Worm (Caenorhabditis elegans): ENCODE data around the gene Y73F8A.20.
A peak's percentile ranks its signal among the peaks of the same experiment; 100 is the strongest.

Y73F8A.20 gene

ce11 chrIV:15391549-15391948 lies 13.3 kb downstream of the Y73F8A.20 start:
- peak; percentile 14 for TF ChIP-seq elt-2 (tag; optimal IDR thresholded peaks at IDR 0.05)
- TF ChIP-seq ama-1 (optimal IDR thresholded peaks at IDR 0.05), result no peak

ce11 chrIV:15393186-15393585 lies 14.9 kb downstream of the Y73F8A.20 start:
- TF ChIP-seq elt-2 (tag; optimal IDR thresholded peaks at IDR 0.05) (peak; percentile 83), pqm-1 (tag; optimal IDR thresholded peaks at IDR 0.05) (peak; percentile 87), nhr-237 (tag; optimal IDR thresholded peaks at IDR 0.05) (no peak), jun-1 (tag; optimal IDR thresholded peaks at IDR 0.05) (peak; percentile 36), eor-1 (tag; optimal IDR thresholded peaks at IDR 0.05) (no peak), lin-39 (tag; optimal IDR thresholded peaks at IDR 0.05) (no peak), pha-4 (tag; optimal IDR thresholded peaks at IDR 0.05) (no peak), mdl-1 (tag; optimal IDR thresholded peaks at IDR 0.05) (peak; percentile 16)

ce11 chrIV:15394544-15395125 lies 16.4 kb downstream of the Y73F8A.20 start:
- TF ChIP-seq nhr-237 (tag; optimal IDR thresholded peaks at IDR 0.05), result no peak
- peak; percentile 35 for TF ChIP-seq elt-2 (tag; optimal IDR thresholded peaks at IDR 0.05)
- no peak for TF ChIP-seq eor-1 (tag; optimal IDR thresholded peaks at IDR 0.05)
- no peak for TF ChIP-seq tbx-2 (tag; optimal IDR thresholded peaks at IDR 0.05)
- no peak for TF ChIP-seq nfya-1 (tag; optimal IDR thresholded peaks at IDR 0.05; ENCODE audit: insufficient read depth)
- no peak for TF ChIP-seq elt-1 (tag; optimal IDR thresholded peaks at IDR 0.05)
- no peak for TF ChIP-seq aly-2 (tag; optimal IDR thresholded peaks at IDR 0.05)
- peak; percentile 75 for TF ChIP-seq snpc-4 (tag; optimal IDR thresholded peaks at IDR 0.05)
- no peak for TF ChIP-seq nhr-12 (tag; optimal IDR thresholded peaks at IDR 0.05)
- TF ChIP-seq pqm-1 (tag; optimal IDR thresholded peaks at IDR 0.05), result no peak
- no peak for TF ChIP-seq egl-5 (tag; optimal IDR thresholded peaks at IDR 0.05)
- no peak for TF ChIP-seq ceh-9 (tag; optimal IDR thresholded peaks at IDR 0.05)

- peak; percentile 67 for TF ChIP-seq elt-2 (tag; optimal IDR thresholded peaks at IDR 0.05)
- no peak for TF ChIP-seq ZK546.5 (tag; optimal IDR thresholded peaks at IDR 0.05)
- peak in 1 of 3 experiments; percentile 39 for TF ChIP-seq elt-3 (tag; optimal IDR thresholded peaks at IDR 0.05)
These were observed 17.1 kb downstream of the Y73F8A.20 start for ce11 chrIV:15395260-15395844.

ce11 chrIV:15398643-15399042 lies 20.4 kb downstream of the Y73F8A.20 start:
- TF ChIP-seq nhr-11 (tag; optimal IDR thresholded peaks at IDR 0.05), result no peak
- TF ChIP-seq ceh-28 (tag; optimal IDR thresholded peaks at IDR 0.05), result peak; percentile 16
- peak; percentile 27 for TF ChIP-seq tbx-2 (tag; optimal IDR thresholded peaks at IDR 0.05)
- no peak for TF ChIP-seq elt-1 (tag; optimal IDR thresholded peaks at IDR 0.05)
- TF ChIP-seq lin-39 (tag; optimal IDR thresholded peaks at IDR 0.05), result no peak
- peak; percentile 84 for TF ChIP-seq nhr-23 (tag; optimal IDR thresholded peaks at IDR 0.05)
- TF ChIP-seq nhr-25 (tag; optimal IDR thresholded peaks at IDR 0.05), result peak; percentile 80
- TF ChIP-seq unc-62 (GFP tag; optimal IDR thresholded peaks at IDR 0.05), result peak; percentile 22
- peak; percentile 9 for TF ChIP-seq R02D3.7 (tag; optimal IDR thresholded peaks at IDR 0.05)
- peak; percentile 44 for TF ChIP-seq nfya-1 (tag; optimal IDR thresholded peaks at IDR 0.05; ENCODE audit: insufficient read depth)
- TF ChIP-seq nhr-43 (tag; optimal IDR thresholded peaks at IDR 0.05; ENCODE audit: poor library complexity, severe bottlenecking), result peak; percentile 85
- peak in 1 of 3 experiments; percentile 75 for TF ChIP-seq elt-3 (tag; optimal IDR thresholded peaks at IDR 0.05)

ce11 chrIV:15399977-15400376 lies 21.7 kb downstream of the Y73F8A.20 start, which contains the start of gene nhr-5:
nhr-5 (plus strand) TSS chrIV:15400277.
- TF ChIP-seq egl-27 (tag; optimal IDR thresholded peaks at IDR 0.05) (no peak), nhr-11 (tag; optimal IDR thresholded peaks at IDR 0.05) (no peak), unc-39 (tag; optimal IDR thresholded peaks at IDR 0.05) (no peak), fkh-2 (tag; optimal IDR thresholded peaks at IDR 0.05) (no peak)

- TF ChIP-seq mml-1 (tag; optimal IDR thresholded peaks at IDR 0.05), result no peak
- no peak for TF ChIP-seq zag-1 (tag; optimal IDR thresholded peaks at IDR 0.05)
- TF ChIP-seq ceh-82 (tag; optimal IDR thresholded peaks at IDR 0.05), result no peak
- TF ChIP-seq egl-27 (tag; optimal IDR thresholded peaks at IDR 0.05), result no peak
- no peak for TF ChIP-seq nhr-67 (tag; optimal IDR thresholded peaks at IDR 0.05)
- no peak for TF ChIP-seq nhr-43 (tag; optimal IDR thresholded peaks at IDR 0.05; ENCODE audit: poor library complexity, severe bottlenecking)
- TF ChIP-seq eor-1 (tag; optimal IDR thresholded peaks at IDR 0.05), result no peak
- no peak for TF ChIP-seq nhr-11 (tag; optimal IDR thresholded peaks at IDR 0.05)
- no peak for TF ChIP-seq nhr-23 (tag; optimal IDR thresholded peaks at IDR 0.05)
- TF ChIP-seq ztf-4 (tag; optimal IDR thresholded peaks at IDR 0.05), result no peak
- TF ChIP-seq nhr-237 (tag; optimal IDR thresholded peaks at IDR 0.05), result no peak
- no peak for TF ChIP-seq nhr-25 (tag; optimal IDR thresholded peaks at IDR 0.05)
- no peak for TF ChIP-seq nfya-1 (tag; optimal IDR thresholded peaks at IDR 0.05; ENCODE audit: insufficient read depth)
These were observed 24.3 kb downstream of the Y73F8A.20 start for ce11 chrIV:15402565-15402964.

Measured in whole organism, L3 larva.